Worm (Caenorhabditis elegans): ENCODE results near the gene Y37D8A.29.

ce11 chrIII:12877527-12878234, 13.8 kb downstream of the Y37D8A.29 start, which contains the start of the genes cec-7 and enu-3.5:
- no peak for TF ChIP-seq scrt-1 (GFP tag; IDR thresholded peaks at IDR 0.05)
- no peak for TF ChIP-seq ceh-36 (tag; optimal IDR thresholded peaks at IDR 0.05)
- no peak for TF ChIP-seq ama-1 (optimal IDR thresholded peaks at IDR 0.05)
- no peak for TF ChIP-seq pes-1 (GFP tag; IDR thresholded peaks at IDR 0.05)
- TF ChIP-seq B0310.2 (tag; optimal IDR thresholded peaks at IDR 0.05) = no peak
- TF ChIP-seq flt-1 (GFP tag; IDR thresholded peaks at IDR 0.05) = no peak
- no peak for TF ChIP-seq aly-1 (tag; optimal IDR thresholded peaks at IDR 0.05)
- TF ChIP-seq F13C5.2 (tag; optimal IDR thresholded peaks at IDR 0.05) = no peak
